Worm (Caenorhabditis elegans) whole organism, mixed stage, embryonic: ENCODE measurements around the gene pro-1.

Experiments used
- ham-2 ChIP-seq: fragments of 200-800 bp; sonication (Bioruptor generic); optimal IDR thresholded peaks from 2 replicates; lab custom pipeline; 2018; ENCODE audit warnings: mild to moderate bottlenecking, missing genetic modification characterization, missing compliant biosample characterization
- nhr-12 ChIP-seq: fragments of 150-350 bp; optimal IDR thresholded peaks from 2 replicates; lab custom pipeline; 2014; ENCODE audit warnings: missing biosample characterization, missing genetic modification characterization
- nhr-76 ChIP-seq: sonication (generic microtip); optimal IDR thresholded peaks from 2 replicates; lab custom pipeline; 2017; ENCODE audit warnings: missing biosample characterization, missing genetic modification characterization
- unc-62 ChIP-seq: fragments of 150-350 bp; optimal IDR thresholded peaks from 2 replicates; lab custom pipeline; 2014; ENCODE audit warnings: missing biosample characterization, missing genetic modification reagents, missing genetic modification characterization
- ztf-11 ChIP-seq: fragments of 150-350 bp; optimal IDR thresholded peaks from 2 replicates; lab custom pipeline; 2014; ENCODE audit warnings: missing biosample characterization, missing genetic modification characterization

DNA sequence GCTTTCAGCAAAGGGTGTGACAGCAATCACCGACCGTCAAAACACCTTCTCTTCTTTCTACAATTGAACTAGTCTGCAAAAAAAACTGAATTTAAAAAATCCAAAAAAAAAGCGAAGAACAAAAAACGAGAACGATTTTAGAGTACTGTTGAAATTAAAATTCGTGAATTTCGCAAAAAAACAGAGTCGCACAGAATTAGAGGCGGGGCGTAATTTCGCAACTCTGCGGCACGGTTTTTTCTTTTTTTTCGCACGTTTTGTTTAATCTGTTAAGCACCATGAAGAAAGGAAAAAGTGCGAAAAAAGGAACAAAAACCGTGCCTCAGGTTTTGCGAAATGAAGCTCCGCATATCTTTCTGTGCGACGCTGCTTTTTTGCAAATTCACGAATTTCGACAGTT is 13.2 kb upstream of the pro-1 start, which contains the start of gene mnk-1:
- no peak for TF ChIP-seq ztf-11 (tag; lab: Kevin White, UChicago)
- no peak for TF ChIP-seq nhr-76 (tag; lab: Kevin White, UChicago)
- no peak for TF ChIP-seq unc-62 (GFP tag; lab: Kevin White, UChicago)
- TF ChIP-seq nhr-12 (tag; lab: Kevin White, UChicago) = no peak
- TF ChIP-seq ham-2 = no peak
